Fruit fly (Drosophila melanogaster) whole organism, embryonic: ENCODE data around the gene ND-39.

Experiments used
- Abd-B ChIP-seq: fragments of 200-800 bp; sonication (Bioruptor generic); optimal IDR thresholded peaks from 2 replicates; lab custom pipeline; 2018; ENCODE audit warnings: missing biosample characterization, mild to moderate bottlenecking, missing genetic modification characterization, moderate library complexity
- Adf1 ChIP-seq: fragments of 200-800 bp; sonication (Bioruptor generic); IDR thresholded peaks from 2 replicates; pipeline ENCODE4 v1.3.6; 2022; ENCODE audit warnings: missing biosample characterization, missing genetic modification characterization
- B-H1 ChIP-seq: fragments of 200-800 bp; sonication (Bioruptor generic); IDR thresholded peaks from 3 replicates; pipeline ENCODE4 v1.3.6; 2022; ENCODE audit warnings: missing biosample characterization, missing genetic modification characterization
- CG10209 ChIP-seq: fragments of 200-800 bp; sonication (Bioruptor generic); optimal IDR thresholded peaks from 3 replicates; lab custom pipeline; 2017; ENCODE audit warnings: missing biosample characterization, mild to moderate bottlenecking, missing genetic modification characterization, missing genetic modification reagents
- CG10274 ChIP-seq: fragments of 200-800 bp; sonication (Bioruptor generic); optimal IDR thresholded peaks from 3 replicates; lab custom pipeline; 2017; ENCODE audit warnings: missing biosample characterization, mild to moderate bottlenecking, missing genetic modification characterization
- CG10959 ChIP-seq: fragments of 200-800 bp; sonication (Bioruptor generic); IDR thresholded peaks from 2 replicates; pipeline ENCODE4 v1.3.6; 2022; ENCODE audit warnings: missing biosample characterization, missing genetic modification characterization
- CG11093 ChIP-seq: fragments of 200-800 bp; sonication (Bioruptor generic); IDR thresholded peaks from 3 replicates; pipeline ENCODE4 v1.3.6; 2022; ENCODE audit warnings: missing biosample characterization, missing genetic modification characterization
- CG12769 ChIP-seq: fragments of 200-800 bp; sonication (Bioruptor generic); optimal IDR thresholded peaks from 2 replicates; lab custom pipeline; 2019; ENCODE audit warnings: missing biosample characterization, mild to moderate bottlenecking, missing genetic modification characterization, moderate library complexity
- CG13287 ChIP-seq: fragments of 200-800 bp; sonication (Bioruptor generic); IDR thresholded peaks from 2 replicates; pipeline ENCODE4 v1.3.6; 2022; ENCODE audit warnings: missing biosample characterization, missing genetic modification characterization; ENCODE audit not compliant: partially characterized antibody
- CG15479 ChIP-seq: fragments of 200-800 bp; sonication (Bioruptor generic); optimal IDR thresholded peaks from 3 replicates; lab custom pipeline; 2019; ENCODE audit warnings: missing biosample characterization, mild to moderate bottlenecking, missing genetic modification characterization, moderate library complexity
- CG1603 ChIP-seq: fragments of 200-800 bp; sonication (Bioruptor generic); optimal IDR thresholded peaks from 2 replicates; lab custom pipeline; 2019; ENCODE audit warnings: missing biosample characterization, mild to moderate bottlenecking, missing genetic modification characterization, moderate library complexity
- CG2116 ChIP-seq: fragments of 200-800 bp; sonication (Bioruptor generic); optimal IDR thresholded peaks from 3 replicates; lab custom pipeline; 2018; ENCODE audit warnings: missing biosample characterization, mild to moderate bottlenecking, missing genetic modification characterization
- CG2875 ChIP-seq: fragments of 200-800 bp; sonication (Bioruptor generic); optimal IDR thresholded peaks from 2 replicates; lab custom pipeline; 2017; ENCODE audit warnings: missing biosample characterization, mild to moderate bottlenecking, missing genetic modification characterization, missing genetic modification reagents
- CG30431 ChIP-seq: fragments of 200-800 bp; sonication (Bioruptor generic); optimal IDR thresholded peaks from 2 replicates; lab custom pipeline; 2017; ENCODE audit warnings: missing biosample characterization, missing genetic modification characterization
- CG31441 ChIP-seq: fragments of 200-800 bp; sonication (Bioruptor generic); IDR thresholded peaks from 2 replicates; pipeline ENCODE4 v1.3.6; 2022; ENCODE audit warnings: missing biosample characterization, missing genetic modification characterization
- CG3407 ChIP-seq: fragments of 200-800 bp; sonication (Bioruptor generic); optimal IDR thresholded peaks from 2 replicates; lab custom pipeline; 2018; ENCODE audit warnings: missing biosample characterization, mild to moderate bottlenecking, missing genetic modification characterization
- CG4820 ChIP-seq: fragments of 200-800 bp; sonication (Bioruptor generic); optimal IDR thresholded peaks from 3 replicates; lab custom pipeline; 2016; ENCODE audit warnings: missing biosample characterization, missing genetic modification characterization
- CG8290 ChIP-seq, 3 experiments: fragments of 200-800 bp; sonication (Bioruptor generic); optimal IDR thresholded peaks; 2 replicates each; lab custom pipeline; 2016 to 2019; ENCODE audit warnings: missing biosample characterization in 3 of 3, missing genetic modification characterization in 3 of 3, mild to moderate bottlenecking in 2 of 3, moderate library complexity in 1 of 3
- Doc3 ChIP-seq: fragments of 200-800 bp; sonication (Bioruptor generic); IDR thresholded peaks from 3 replicates; pipeline ENCODE4 v1.3.6; 2022; ENCODE audit warnings: missing biosample characterization, missing genetic modification characterization; ENCODE audit not compliant: partially characterized antibody
- HmgZ ChIP-seq: fragments of 200-800 bp; sonication (Bioruptor generic); optimal IDR thresholded peaks from 2 replicates; lab custom pipeline; 2018; ENCODE audit warnings: missing biosample characterization, mild to moderate bottlenecking, missing genetic modification characterization
- Lhr ChIP-seq: fragments of 200-800 bp; sonication (Bioruptor generic); optimal IDR thresholded peaks from 3 replicates; lab custom pipeline; 2017; ENCODE audit warnings: mild to moderate bottlenecking, missing biosample characterization, missing genetic modification reagents, missing genetic modification characterization
- MBD-R2 ChIP-seq: fragments of 200-800 bp; sonication (Bioruptor generic); IDR thresholded peaks from 2 replicates; pipeline ENCODE4 v1.3.6; 2022; ENCODE audit warnings: missing biosample characterization, missing genetic modification characterization
- MTF-1 ChIP-seq: fragments of 200-800 bp; sonication (Bioruptor generic); optimal IDR thresholded peaks from 2 replicates; lab custom pipeline; 2018; ENCODE audit warnings: missing biosample characterization, mild to moderate bottlenecking, missing genetic modification characterization, borderline replicate concordance
- Mad ChIP-seq: fragments of 200-800 bp; sonication (Bioruptor generic); optimal IDR thresholded peaks from 2 replicates; lab custom pipeline; 2016; ENCODE audit warnings: missing biosample characterization, missing genetic modification characterization
- Max ChIP-seq: fragments of 200-800 bp; sonication (Bioruptor generic); optimal IDR thresholded peaks from 2 replicates; lab custom pipeline; 2016; ENCODE audit warnings: missing biosample characterization, mild to moderate bottlenecking, missing genetic modification characterization
- Mrtf ChIP-seq: fragments of 200-800 bp; sonication (Bioruptor generic); IDR thresholded peaks from 3 replicates; pipeline ENCODE4 v1.3.6; 2022; ENCODE audit warnings: missing biosample characterization, missing genetic modification characterization
- Poxn ChIP-seq: fragments of 200-800 bp; sonication (Bioruptor generic); IDR thresholded peaks from 2 replicates; pipeline ENCODE4 v1.3.6; 2022; ENCODE audit warnings: missing biosample characterization, missing genetic modification characterization
- Ssrp ChIP-seq: fragments of 200-800 bp; sonication (Bioruptor generic); optimal IDR thresholded peaks from 2 replicates; lab custom pipeline; 2018; ENCODE audit warnings: missing biosample characterization, mild to moderate bottlenecking, missing genetic modification characterization, moderate library complexity
- Stat92E ChIP-seq, 3 experiments: fragments of >200 bp in 2 of 3; fragments of 200-800 bp in 1 of 3; sonication (Bioruptor generic) in 1 of 3; optimal IDR thresholded peaks; 2 replicates each; lab custom pipeline; 2017 to 2019; ENCODE audit warnings: missing biosample characterization in 3 of 3, missing genetic modification characterization in 3 of 3, mild to moderate bottlenecking in 1 of 3, moderate library complexity in 1 of 3
- abd-A ChIP-seq: fragments of 200-800 bp; sonication (Bioruptor generic); optimal IDR thresholded peaks from 3 replicates; lab custom pipeline; 2019; ENCODE audit warnings: missing biosample characterization, mild to moderate bottlenecking, missing genetic modification characterization, moderate library complexity
- ac ChIP-seq: fragments of 200-800 bp; sonication (Bioruptor generic); optimal IDR thresholded peaks from 3 replicates; lab custom pipeline; 2017; ENCODE audit warnings: missing biosample characterization, mild to moderate bottlenecking, missing genetic modification characterization
- cad ChIP-seq: fragments of >200 bp; optimal IDR thresholded peaks from 2 replicates; lab custom pipeline; 2017; ENCODE audit warnings: missing biosample characterization, missing genetic modification characterization
- croc ChIP-seq: fragments of 200-800 bp; sonication (Bioruptor generic); conservative IDR thresholded peaks from 3 replicates; pipeline ENCODE4 v1.3.6; 2022; ENCODE audit warnings: missing biosample characterization, missing genetic modification characterization
- dpn ChIP-seq, 2 experiments: fragments of 200-800 bp; sonication (Bioruptor generic); optimal IDR thresholded peaks; 3 replicates each; lab custom pipeline; 2016; ENCODE audit warnings: missing biosample characterization in 2 of 2, missing genetic modification characterization in 2 of 2
- fu2 ChIP-seq: fragments of 200-800 bp; sonication (Bioruptor generic); optimal IDR thresholded peaks from 2 replicates; lab custom pipeline; 2016; ENCODE audit warnings: missing biosample characterization, missing genetic modification characterization
- gcm2 ChIP-seq: fragments of 200-800 bp; sonication (Bioruptor generic); optimal IDR thresholded peaks from 2 replicates; lab custom pipeline; 2016; ENCODE audit warnings: missing biosample characterization, missing genetic modification characterization
- gsb ChIP-seq: fragments of 200-800 bp; sonication (Bioruptor generic); IDR thresholded peaks from 2 replicates; pipeline ENCODE4 v1.3.6; 2022; ENCODE audit warnings: missing biosample characterization, missing genetic modification characterization
- ind ChIP-seq: fragments of 200-800 bp; sonication (Bioruptor generic); optimal IDR thresholded peaks from 3 replicates; lab custom pipeline; 2016; ENCODE audit warnings: missing biosample characterization, missing genetic modification characterization
- insv ChIP-seq, 2 experiments: fragments of 200-800 bp; sonication (Bioruptor generic); optimal IDR thresholded peaks; 3 replicates each; lab custom pipeline; 2016 to 2018; ENCODE audit warnings: missing biosample characterization in 2 of 2, missing genetic modification characterization in 2 of 2
- jing ChIP-seq: fragments of 200-800 bp; sonication (Bioruptor generic); optimal IDR thresholded peaks from 2 replicates; lab custom pipeline; 2018; ENCODE audit warnings: missing biosample characterization, mild to moderate bottlenecking, missing genetic modification characterization
- nmo ChIP-seq: fragments of 200-800 bp; sonication (Bioruptor generic); optimal IDR thresholded peaks from 2 replicates; lab custom pipeline; 2018; ENCODE audit warnings: missing biosample characterization, mild to moderate bottlenecking, missing genetic modification characterization, moderate library complexity
- pnt ChIP-seq: fragments of 200-800 bp; sonication (Bioruptor generic); optimal IDR thresholded peaks from 3 replicates; lab custom pipeline; 2016; ENCODE audit warnings: missing biosample characterization, missing genetic modification characterization
- run ChIP-seq: fragments of 200-800 bp; sonication (Bioruptor generic); optimal IDR thresholded peaks from 3 replicates; lab custom pipeline; 2018; ENCODE audit warnings: missing biosample characterization, mild to moderate bottlenecking, missing genetic modification characterization
- sens-2 ChIP-seq: fragments of 200-800 bp; sonication (Bioruptor generic); IDR thresholded peaks from 2 replicates; pipeline ENCODE4 v1.3.6; 2022; ENCODE audit warnings: missing biosample characterization, missing genetic modification characterization
- sim ChIP-seq: fragments of 200-800 bp; sonication (Bioruptor generic); IDR thresholded peaks from 2 replicates; pipeline ENCODE4 v1.3.6; 2022; ENCODE audit warnings: missing biosample characterization, missing genetic modification characterization
- sisA ChIP-seq: fragments of 200-800 bp; sonication (Bioruptor generic); IDR thresholded peaks from 2 replicates; pipeline ENCODE4 v1.3.6; 2022; ENCODE audit warnings: missing biosample characterization, missing genetic modification characterization
- so ChIP-seq: fragments of 200-800 bp; sonication (Bioruptor generic); IDR thresholded peaks from 3 replicates; pipeline ENCODE4 v1.3.6; 2022; ENCODE audit warnings: missing biosample characterization, missing genetic modification characterization
- tgo ChIP-seq: fragments of 200-800 bp; sonication (Bioruptor generic); IDR thresholded peaks from 3 replicates; pipeline ENCODE4 v1.3.6; 2022; ENCODE audit warnings: missing biosample characterization, missing genetic modification characterization
- toy ChIP-seq: fragments of 200-800 bp; sonication (Bioruptor generic); IDR thresholded peaks from 2 replicates; pipeline ENCODE4 v1.3.6; 2022; ENCODE audit warnings: missing biosample characterization, missing genetic modification characterization

Gene ND-39

dm6 chr3L:20516519-20517178, 24.8 kb downstream of the ND-39 start (continued):
- TF ChIP-seq Mrtf (GFP tag; lab: Robert Waterston, UW) (peak; percentile 7; the same call in 1 of the 3 replicates), Lhr (no peak), CG10209 (GFP tag; lab: Kevin White, UChicago) (no peak), tgo (GFP tag; lab: Robert Waterston, UW) (peak; percentile 22; the same call in 2 of the 3 replicates), Mad (no peak), CG13287 (GFP tag; lab: Robert Waterston, UW) (peak; percentile 8; the same call in 1 of the 2 replicates), Adf1 (GFP tag; lab: Robert Waterston, UW) (peak; percentile 20; the same call in 1 of the 2 replicates), CG2116 (GFP tag; lab: Kevin White, UChicago) (peak; percentile 7), gcm2 (GFP tag; lab: Kevin White, UChicago) (no peak), croc (GFP tag; lab: Robert Waterston, UW) (no peak), gsb (no peak), pnt (GFP tag; lab: Kevin White, UChicago) (no peak), nmo (GFP tag; lab: Kevin White, UChicago) (peak; percentile 49), sens-2 (GFP tag; lab: Robert Waterston, UW) (no peak), CG4820 (GFP tag; lab: Kevin White, UChicago) (no peak), ac (no peak), dpn (GFP tag; optimal IDR thresholded peaks at IDR 0.05; lab: Kevin White, UChicago) (peak in 1 of 2 experiments; percentile 12), Poxn (GFP tag; lab: Robert Waterston, UW) (no peak), cad (peak; percentile 90), MTF-1 (no peak), Ssrp (tag; lab: Kevin White, UChicago) (peak; percentile 51), CG10274 (GFP tag; lab: Kevin White, UChicago) (no peak), sisA (GFP tag; lab: Robert Waterston, UW) (peak; percentile 38; the same call in 1 of the 2 replicates), Max (GFP tag; lab: Kevin White, UChicago) (no peak), Abd-B (GFP tag; lab: Kevin White, UChicago) (peak; percentile 22), HmgZ (tag; lab: Kevin White, UChicago) (no peak), insv (GFP tag; optimal IDR thresholded peaks at IDR 0.05; lab: Kevin White, UChicago) (no peak), CG1603 (tag; lab: Kevin White, UChicago) (peak; percentile 20), jing (no peak), CG15479 (GFP tag; lab: Kevin White, UChicago) (no peak), CG2875 (GFP tag; lab: Kevin White, UChicago) (no peak), toy (no peak), fu2 (GFP tag; lab: Kevin White, UChicago) (no peak), run (tag; lab: Kevin White, UChicago) (peak; percentile 30), CG11093 (GFP tag; lab: Robert Waterston, UW) (no peak), CG31441 (GFP tag; lab: Robert Waterston, UW) (peak; percentile 74), MBD-R2 (no peak), CG12769 (no peak), CG10959 (GFP tag; lab: Robert Waterston, UW) (peak; percentile 10; the same call in 1 of the 2 replicates), abd-A (tag; lab: Kevin White, UChicago) (no peak), sim (GFP tag; lab: Robert Waterston, UW) (no peak), CG3407 (GFP tag; lab: Kevin White, UChicago) (no peak), CG8290 (GFP tag; optimal IDR thresholded peaks at IDR 0.05; lab: Kevin White, UChicago) (no peak), CG8290 (tag; optimal IDR thresholded peaks at IDR 0.05; lab: Kevin White, UChicago) (peak in 1 of 2 experiments; percentile 29), ind (GFP tag; lab: Kevin White, UChicago) (peak; percentile 42), B-H1 (GFP tag; lab: Robert Waterston, UW) (no peak), Stat92E (GFP tag; optimal IDR thresholded peaks at IDR 0.05; lab: Kevin White, UChicago) (peak in 1 of 3 experiments; percentile 32), Doc3 (GFP tag; lab: Robert Waterston, UW) (no peak), so (0 out of 3 replicates have a peak, but pooled peaks have one; percentile 6), CG30431 (GFP tag; lab: Kevin White, UChicago) (no peak)
